Worm (Caenorhabditis elegans): ENCODE results near the gene idpp-4.

DNA sequence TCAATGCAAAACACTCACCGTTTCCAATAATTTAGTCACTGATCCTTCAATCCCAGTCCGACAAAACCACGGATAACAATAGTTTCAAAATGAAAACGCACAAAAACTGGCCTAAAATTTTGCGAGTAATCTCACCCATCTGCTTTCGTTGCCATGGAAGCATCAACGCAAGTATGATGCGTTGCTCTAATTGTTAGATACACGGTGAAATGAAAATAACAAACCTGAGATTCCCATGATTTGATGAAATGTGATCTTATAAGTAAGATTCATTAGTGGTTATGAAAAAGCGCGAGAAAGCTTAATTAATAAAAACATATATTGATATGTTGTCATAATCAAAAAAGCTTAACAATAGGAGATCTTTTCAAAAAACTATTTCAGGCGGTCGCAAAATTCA lies 45.9 kb downstream of the idpp-4 start, which contains the start of gene ceh-57:
- no peak for TF ChIP-seq mef-2 (tag; optimal IDR thresholded peaks at IDR 0.05)
- TF ChIP-seq dpl-1 (GFP tag; optimal IDR thresholded peaks at IDR 0.05) = no peak
- no peak for TF ChIP-seq C04F5.9 (tag; optimal IDR thresholded peaks at IDR 0.05)
- TF ChIP-seq efl-3 (GFP tag; optimal IDR thresholded peaks at IDR 0.05) = no peak
- no peak for TF ChIP-seq nhr-237 (tag; optimal IDR thresholded peaks at IDR 0.05)
- no peak for TF ChIP-seq nhr-77 (tag; optimal IDR thresholded peaks at IDR 0.05)

Measured in whole organism, L1 larva.